Fruit fly (Drosophila melanogaster): ENCODE data around the gene CG5112.
A peak's percentile ranks its signal among the peaks of the same experiment; 100 is the strongest.

Gene CG5112

dm6 chr3R:25531905-25532387, 40.7 kb downstream of the CG5112 start (continued):
- TF ChIP-seq btn (GFP tag; optimal IDR thresholded peaks at IDR 0.05) (no peak), CG15514 (GFP tag; optimal IDR thresholded peaks at IDR 0.05) (peak; percentile 11), slbo (GFP tag; IDR thresholded peaks at IDR 0.05) (no peak; the same call in 1 of the 2 replicates), yki (optimal IDR thresholded peaks at IDR 0.05) (no peak), CG10979 (tag; optimal IDR thresholded peaks at IDR 0.05) (no peak), Adf1 (GFP tag; IDR thresholded peaks at IDR 0.05) (no peak), CG11398 (GFP tag; optimal IDR thresholded peaks at IDR 0.05) (no peak), ap (GFP tag; IDR thresholded peaks at IDR 0.05) (no peak), twi (tag; optimal IDR thresholded peaks at IDR 0.05) (no peak), CG12299 (tag; optimal IDR thresholded peaks at IDR 0.05) (no peak), Xbp1 (GFP tag; optimal IDR thresholded peaks at IDR 0.05) (peak; percentile 37), fru (optimal IDR thresholded peaks at IDR 0.05) (no peak), stwl (tag; optimal IDR thresholded peaks at IDR 0.05) (no peak), slou (GFP tag; optimal IDR thresholded peaks at IDR 0.05) (no peak), sqz (GFP tag; optimal IDR thresholded peaks at IDR 0.05) (peak; percentile 12), seq (GFP tag; IDR thresholded peaks at IDR 0.05) (peak; percentile 44; the same call in 1 of the 2 replicates), insv (GFP tag; optimal IDR thresholded peaks at IDR 0.05) (no peak), Hey (tag; optimal IDR thresholded peaks at IDR 0.05) (no peak), CG11093 (GFP tag; IDR thresholded peaks at IDR 0.05) (no peak), Oli (tag; optimal IDR thresholded peaks at IDR 0.05) (peak; percentile 25), CG4707 (GFP tag; optimal IDR thresholded peaks at IDR 0.05) (no peak), Blimp-1 (GFP tag; optimal IDR thresholded peaks at IDR 0.05) (peak; percentile 30), HLH4C (GFP tag; IDR thresholded peaks at IDR 0.05; ENCODE audit: partially characterized antibody) (no peak), schlank (tag; optimal IDR thresholded peaks at IDR 0.05) (no peak), CG17829 (tag; optimal IDR thresholded peaks at IDR 0.05) (no peak), her (GFP tag; optimal IDR thresholded peaks at IDR 0.05) (no peak), Awh (GFP tag; IDR thresholded peaks at IDR 0.05) (0 out of 2 replicates have a peak, but pooled peaks have one; percentile 17), row (GFP tag; IDR thresholded peaks at IDR 0.05) (no peak; the same call in 2 of the 3 replicates), hth (optimal IDR thresholded peaks at IDR 0.05) (no peak), Med (GFP tag) (no peak), CG7839 (tag; optimal IDR thresholded peaks at IDR 0.05) (peak; percentile 55), Nf-YB (GFP tag; optimal IDR thresholded peaks at IDR 0.05) (no peak), sc (optimal IDR thresholded peaks at IDR 0.05) (no peak), sc (GFP tag; optimal IDR thresholded peaks at IDR 0.05) (no peak), gem (tag; optimal IDR thresholded peaks at IDR 0.05) (peak; percentile 49), tna (GFP tag; IDR thresholded peaks at IDR 0.05; ENCODE audit: partially characterized antibody) (no peak), NfI (GFP tag; optimal IDR thresholded peaks at IDR 0.05) (no peak), nerfin-2 (GFP tag; IDR thresholded peaks at IDR 0.05; ENCODE audit: partially characterized antibody) (no peak), Pdp1 (GFP tag; optimal IDR thresholded peaks at IDR 0.05) (peak in 1 of 2 experiments; percentile 32), Antp (GFP tag; optimal IDR thresholded peaks at IDR 0.05) (peak; percentile 47), Hr3 (GFP tag; optimal IDR thresholded peaks at IDR 0.05) (no peak), ken (GFP tag; IDR thresholded peaks at IDR 0.05) (peak; percentile 57; the same call in 1 of the 3 replicates), kni (GFP tag; optimal IDR thresholded peaks at IDR 0.05) (no peak), Camta (GFP tag; optimal IDR thresholded peaks at IDR 0.05) (no peak), CG12104 (GFP tag; optimal IDR thresholded peaks at IDR 0.05) (no peak), CG2889 (GFP tag; IDR thresholded peaks at IDR 0.05) (no peak), CG2875 (GFP tag; optimal IDR thresholded peaks at IDR 0.05) (no peak), D19A (tag; optimal IDR thresholded peaks at IDR 0.05) (no peak), z (GFP tag; IDR thresholded peaks at IDR 0.05) (no peak), CG17328 (GFP tag; IDR thresholded peaks at IDR 0.05) (no peak), eve (GFP tag; optimal IDR thresholded peaks at IDR 0.05) (no peak), B-H1 (GFP tag; IDR thresholded peaks at IDR 0.05) (no peak)
